Worm (Caenorhabditis elegans) whole organism, L2 larva: ENCODE data around the gene stg-2.

Experiments used
- F13H6.1 ChIP-seq: sonication (generic microtip); optimal IDR thresholded peaks from 2 replicates; lab custom pipeline; 2016; ENCODE audit warnings: missing genetic modification characterization, missing compliant biosample characterization
- R02D3.7 ChIP-seq: fragments of 150-350 bp; optimal IDR thresholded peaks from 2 replicates; lab custom pipeline; 2014; ENCODE audit warnings: missing biosample characterization, missing genetic modification characterization
- Y55F3AM.14 ChIP-seq: fragments of 200-800 bp; sonication (Bioruptor generic); optimal IDR thresholded peaks from 2 replicates; lab custom pipeline; 2018; ENCODE audit warnings: mild to moderate bottlenecking, missing genetic modification characterization, missing compliant biosample characterization
- ZK546.5 ChIP-seq: sonication (generic microtip); optimal IDR thresholded peaks from 2 replicates; lab custom pipeline; 2017; ENCODE audit warnings: missing biosample characterization, missing genetic modification characterization
- blmp-1 ChIP-seq: sonication (generic microtip); optimal IDR thresholded peaks from 2 replicates; lab custom pipeline; 2017; ENCODE audit warnings: missing genetic modification characterization, mild to moderate bottlenecking, missing compliant biosample characterization, antibody characterized with exemption, moderate library complexity; ENCODE audit not compliant: insufficient read depth
- ceh-16 ChIP-seq: fragments of 150-350 bp; optimal IDR thresholded peaks from 2 replicates; lab custom pipeline; 2014; ENCODE audit warnings: missing biosample characterization, missing genetic modification characterization
- ceh-82 ChIP-seq: fragments of 150-350 bp; optimal IDR thresholded peaks from 2 replicates; lab custom pipeline; 2014; ENCODE audit warnings: missing biosample characterization, missing genetic modification characterization
- crh-2 ChIP-seq: sonication (generic microtip); optimal IDR thresholded peaks from 2 replicates; lab custom pipeline; 2017; ENCODE audit warnings: missing biosample characterization, missing genetic modification characterization
- dmd-4 ChIP-seq: sonication (generic microtip); optimal IDR thresholded peaks from 2 replicates; lab custom pipeline; 2017; ENCODE audit warnings: missing biosample characterization, missing genetic modification characterization
- egl-27 ChIP-seq: sonication (generic microtip); optimal IDR thresholded peaks from 3 replicates; lab custom pipeline; 2017; ENCODE audit warnings: missing biosample characterization, missing genetic modification reagents, missing genetic modification characterization
- elt-1 ChIP-seq: fragments of 150-350 bp; optimal IDR thresholded peaks from 2 replicates; lab custom pipeline; 2014; ENCODE audit warnings: missing biosample characterization, missing genetic modification characterization
- lin-11 ChIP-seq: fragments of 150-350 bp; sonication (generic microtip); optimal IDR thresholded peaks from 2 replicates; lab custom pipeline; 2014; ENCODE audit warnings: missing biosample characterization, missing genetic modification characterization, inconsistent platforms, mixed read lengths
- lsy-2 ChIP-seq, 2 experiments: fragments of 150-350 bp in 1 of 2; sonication (generic microtip) in 1 of 2; optimal IDR thresholded peaks; 2 replicates each; lab custom pipeline; 2014 to 2017; ENCODE audit warnings: missing biosample characterization in 2 of 2, missing genetic modification characterization in 2 of 2
- mab-5 ChIP-seq: fragments of 150-350 bp; optimal IDR thresholded peaks from 2 replicates; lab custom pipeline; 2014; ENCODE audit warnings: missing biosample characterization, missing genetic modification characterization
- mdl-1 ChIP-seq, 2 experiments: fragments of 150-350 bp in 1 of 2; sonication (generic microtip) in 1 of 2; optimal IDR thresholded peaks; 2 replicates each; lab custom pipeline; 2017; ENCODE audit warnings: missing biosample characterization in 2 of 2, missing genetic modification characterization in 2 of 2
- nhr-10 ChIP-seq: sonication (generic microtip); optimal IDR thresholded peaks from 2 replicates; lab custom pipeline; 2017; ENCODE audit warnings: missing biosample characterization, missing genetic modification characterization
- nhr-11 ChIP-seq: fragments of 150-350 bp; optimal IDR thresholded peaks from 2 replicates; lab custom pipeline; 2014; ENCODE audit warnings: missing biosample characterization, missing genetic modification characterization
- nhr-12 ChIP-seq: fragments of 150-350 bp; optimal IDR thresholded peaks from 2 replicates; lab custom pipeline; 2014; ENCODE audit warnings: missing biosample characterization, missing genetic modification characterization
- nhr-129 ChIP-seq: fragments of 150-350 bp; optimal IDR thresholded peaks from 2 replicates; lab custom pipeline; 2014; ENCODE audit warnings: missing biosample characterization, missing genetic modification characterization
- nhr-237 ChIP-seq: fragments of 150-350 bp; optimal IDR thresholded peaks from 2 replicates; lab custom pipeline; 2014; ENCODE audit warnings: missing biosample characterization, missing genetic modification characterization
- nhr-25 ChIP-seq: fragments of 150-350 bp; sonication (generic microtip); optimal IDR thresholded peaks from 3 replicates; lab custom pipeline; 2014; ENCODE audit warnings: missing biosample characterization, missing genetic modification characterization
- nhr-6 ChIP-seq: fragments of 150-350 bp; optimal IDR thresholded peaks from 2 replicates; lab custom pipeline; 2014; ENCODE audit warnings: missing biosample characterization, missing genetic modification characterization
- nhr-77 ChIP-seq: fragments of 150-350 bp; optimal IDR thresholded peaks from 2 replicates; lab custom pipeline; 2014; ENCODE audit warnings: missing biosample characterization, missing genetic modification characterization
- sma-3 ChIP-seq: sonication (generic microtip); optimal IDR thresholded peaks from 2 replicates; lab custom pipeline; 2016; ENCODE audit warnings: missing genetic modification reagents, missing genetic modification characterization, missing compliant biosample characterization
- sma-9 ChIP-seq, 2 experiments: fragments of 150-350 bp in 1 of 2; sonication (generic microtip) in 1 of 2; optimal IDR thresholded peaks; 2 replicates each; lab custom pipeline; 2014 to 2016; ENCODE audit warnings: missing genetic modification characterization in 2 of 2, mild to moderate bottlenecking in 1 of 2, missing biosample characterization in 1 of 2, missing compliant biosample characterization in 1 of 2, missing genetic modification reagents in 1 of 2, moderate library complexity in 1 of 2
- snpc-4 ChIP-seq: fragments of 150-350 bp; optimal IDR thresholded peaks from 2 replicates; lab custom pipeline; 2014; ENCODE audit warnings: missing biosample characterization, missing genetic modification characterization
- unc-39 ChIP-seq: fragments of 150-350 bp; optimal IDR thresholded peaks from 2 replicates; lab custom pipeline; 2014; ENCODE audit warnings: missing biosample characterization, missing genetic modification characterization
- unc-62 ChIP-seq: fragments of 150-350 bp; optimal IDR thresholded peaks from 2 replicates; lab custom pipeline; 2014; ENCODE audit warnings: missing biosample characterization, missing genetic modification reagents, missing genetic modification characterization
- ztf-1 ChIP-seq: fragments of 200-800 bp; sonication (Bioruptor generic); conservative IDR thresholded peaks from 2 replicates; pipeline ENCODE4 v1.3.6; 2022; ENCODE audit warnings: missing genetic modification characterization, missing compliant biosample characterization
- ztf-11 ChIP-seq: sonication (generic microtip); optimal IDR thresholded peaks from 2 replicates; lab custom pipeline; 2017; ENCODE audit warnings: missing biosample characterization, missing genetic modification characterization
- ztf-4 ChIP-seq: fragments of 150-350 bp; optimal IDR thresholded peaks from 2 replicates; lab custom pipeline; 2014; ENCODE audit warnings: missing biosample characterization, missing genetic modification characterization

Gene stg-2

DNA sequence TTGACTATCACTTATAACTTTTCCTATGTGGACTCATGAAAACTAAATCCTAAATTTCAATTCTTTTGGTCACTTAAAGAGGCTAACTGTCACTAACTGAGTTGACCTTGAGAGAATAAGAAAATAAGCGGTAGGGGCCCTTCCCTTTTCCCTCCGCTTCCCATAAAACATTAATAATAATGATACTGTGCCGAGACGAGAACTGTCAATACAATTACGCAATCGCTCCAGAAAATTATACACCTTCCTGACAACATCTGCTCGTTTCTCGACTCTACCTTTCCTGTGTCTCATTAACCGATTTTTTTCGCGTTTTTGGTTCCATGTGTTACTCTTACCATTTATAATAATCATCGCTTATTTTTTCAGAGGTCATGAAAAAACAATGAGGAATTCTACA, 17.2 kb upstream of the stg-2 start:
- TF ChIP-seq nhr-129 (tag; lab: Kevin White, UChicago) (no peak), egl-27 (tag; lab: Kevin White, UChicago) (no peak), ceh-82 (tag; lab: Kevin White, UChicago) (no peak), F13H6.1 (tag; lab: Kevin White, UChicago) (no peak), nhr-25 (tag; lab: Kevin White, UChicago) (no peak), sma-3 (no peak), nhr-6 (tag; lab: Kevin White, UChicago) (no peak)

DNA sequence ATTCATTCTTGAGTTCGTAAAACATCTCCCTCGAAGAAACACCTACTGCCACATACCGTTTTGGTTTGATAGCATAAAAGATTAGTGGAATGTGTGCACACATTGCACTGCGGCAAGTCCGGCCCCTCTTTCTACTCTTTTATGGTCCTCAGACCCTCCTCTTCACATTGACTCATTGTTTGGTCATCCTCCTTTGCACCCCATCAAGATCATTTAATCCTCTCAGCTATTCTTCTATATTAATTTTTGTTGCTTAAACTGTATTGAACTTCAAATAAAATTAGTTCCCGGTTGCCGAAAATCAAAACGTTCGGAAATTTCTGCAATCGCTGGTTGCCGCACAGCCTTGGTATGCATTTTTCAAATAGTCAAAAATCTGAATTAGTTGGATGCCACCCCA, 16.6 kb upstream of the stg-2 start, which contains the start of gene rig-1:
TSS of gene rig-1 (plus strand) at position 301 of the 400 bp plus-strand sequence.
- TF ChIP-seq snpc-4 (tag; lab: Kevin White, UChicago) (no peak), nhr-12 (tag; lab: Kevin White, UChicago) (no peak), mab-5 (tag; lab: Kevin White, UChicago) (no peak), sma-3 (no peak), unc-39 (tag; lab: Kevin White, UChicago) (no peak), lin-11 (no peak), dmd-4 (tag; lab: Kevin White, UChicago) (no peak), unc-62 (GFP tag; lab: Kevin White, UChicago) (no peak), ztf-4 (no peak), ztf-11 (tag; lab: Kevin White, UChicago) (no peak), ZK546.5 (tag; lab: Kevin White, UChicago) (no peak), sma-9 (GFP tag; optimal IDR thresholded peaks at IDR 0.05; lab: Kevin White, UChicago) (no peak), sma-9 (tag; optimal IDR thresholded peaks at IDR 0.05; lab: Kevin White, UChicago) (no peak), ztf-1 (GFP tag; lab: Robert Waterston, UW) (no peak), crh-2 (tag; lab: Kevin White, UChicago) (no peak), ceh-16 (no peak), nhr-10 (no peak), nhr-77 (tag; lab: Kevin White, UChicago) (no peak)

DNA sequence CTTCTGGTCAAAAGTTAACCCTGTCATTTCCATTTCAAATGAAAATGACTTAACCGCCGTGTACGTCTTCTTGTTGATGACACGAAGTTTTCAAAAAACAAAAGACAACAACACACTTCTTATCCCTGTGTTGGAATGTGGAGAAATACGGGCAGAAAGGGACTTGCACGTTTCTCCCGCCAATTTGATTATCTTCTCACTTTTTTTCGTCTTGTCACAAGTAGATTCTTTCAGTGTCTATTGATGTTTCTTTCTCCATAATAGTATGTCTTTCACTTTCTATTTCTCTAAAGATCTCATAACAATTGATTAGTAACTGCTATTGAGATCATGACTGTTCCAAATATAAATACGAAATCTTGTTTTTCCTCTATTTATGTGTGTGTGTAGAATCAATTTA, 15.8 kb upstream of the stg-2 start:
- TF ChIP-seq nhr-11 (tag; lab: Kevin White, UChicago): no peak
- peak; percentile 28 for TF ChIP-seq nhr-129 (tag; lab: Kevin White, UChicago)
- TF ChIP-seq blmp-1 (tag; lab: Kevin White, UChicago): peak; percentile 62
- TF ChIP-seq nhr-237 (tag; lab: Kevin White, UChicago): no peak
- TF ChIP-seq Y55F3AM.14 (GFP tag; lab: Kevin White, UChicago): no peak
- TF ChIP-seq sma-9 (GFP tag; optimal IDR thresholded peaks at IDR 0.05; lab: Kevin White, UChicago): peak; percentile 15
- TF ChIP-seq sma-9 (tag; optimal IDR thresholded peaks at IDR 0.05; lab: Kevin White, UChicago): no peak

DNA sequence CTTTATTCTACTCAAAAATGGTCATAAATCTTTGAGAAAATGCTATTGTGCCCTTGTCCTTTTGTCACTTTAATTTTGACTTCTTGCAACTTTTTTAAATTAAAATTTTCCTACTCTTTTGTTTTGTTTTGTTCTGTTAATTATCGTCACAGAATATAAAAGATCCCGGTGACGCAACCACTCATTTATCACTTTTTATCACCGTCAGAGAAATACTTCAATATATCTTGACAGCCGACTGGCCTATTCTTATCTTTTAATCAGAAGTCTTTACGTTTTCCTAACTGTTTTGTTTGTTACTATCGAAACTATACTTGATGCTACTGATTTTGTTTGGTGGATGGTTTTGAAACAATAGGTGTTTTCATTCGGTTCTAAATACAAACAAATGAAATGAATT, 12.3 kb upstream of the stg-2 start:
- TF ChIP-seq egl-27 (tag; lab: Kevin White, UChicago) (no peak), ztf-1 (GFP tag; lab: Robert Waterston, UW) (no peak), lin-11 (no peak), mdl-1 (tag; optimal IDR thresholded peaks at IDR 0.05; lab: Kevin White, UChicago) (no peak), ztf-11 (tag; lab: Kevin White, UChicago) (no peak), F13H6.1 (tag; lab: Kevin White, UChicago) (no peak), lsy-2 (tag; optimal IDR thresholded peaks at IDR 0.05; lab: Kevin White, UChicago) (no peak), mab-5 (tag; lab: Kevin White, UChicago) (no peak), nhr-77 (tag; lab: Kevin White, UChicago) (no peak), snpc-4 (tag; lab: Kevin White, UChicago) (no peak)

DNA sequence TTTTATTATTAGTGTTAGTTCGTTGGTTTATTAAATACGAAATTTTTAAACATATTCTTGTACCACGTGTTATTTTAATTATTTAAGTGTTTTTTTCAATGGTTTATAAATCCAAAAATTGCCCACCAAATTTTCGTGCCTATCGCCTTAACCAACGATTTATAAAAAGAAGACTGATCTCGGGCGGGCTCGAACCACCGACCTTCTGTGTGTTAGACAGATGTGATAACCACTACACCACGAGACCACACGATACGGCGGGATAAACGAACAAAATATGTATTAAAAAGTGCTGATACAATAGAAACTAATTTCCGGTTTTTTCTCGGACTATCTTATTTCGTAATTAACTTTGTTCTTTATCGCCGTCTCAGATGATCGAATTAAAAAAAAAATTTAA, 6.8 kb upstream of the stg-2 start:
- TF ChIP-seq F13H6.1 (tag; lab: Kevin White, UChicago) (no peak), egl-27 (tag; lab: Kevin White, UChicago) (peak; percentile 7), sma-9 (GFP tag; optimal IDR thresholded peaks at IDR 0.05; lab: Kevin White, UChicago) (peak; percentile 34), sma-9 (tag; optimal IDR thresholded peaks at IDR 0.05; lab: Kevin White, UChicago) (no peak), elt-1 (tag; lab: Kevin White, UChicago) (no peak), R02D3.7 (tag; lab: Kevin White, UChicago) (no peak), unc-62 (GFP tag; lab: Kevin White, UChicago) (no peak), sma-3 (peak; percentile 49)
